Worm (Caenorhabditis elegans) whole organism, L4/young adult: ENCODE data around the gene gmeb-2.

Source experiments
- W03F9.2 ChIP-seq: fragments of 150-350 bp; optimal IDR thresholded peaks from 2 replicates; lab custom pipeline; 2014; ENCODE audit warnings: missing biosample characterization, missing genetic modification characterization
- dao-5 ChIP-seq: sonication (generic microtip); optimal IDR thresholded peaks from 2 replicates; lab custom pipeline; 2016; ENCODE audit warnings: missing genotype, missing genetic modification characterization, moderate library complexity, missing compliant biosample characterization
- him-1 ChIP-seq: sonication (generic microtip); optimal IDR thresholded peaks from 2 replicates; lab custom pipeline; 2016; ENCODE audit warnings: missing genotype, missing genetic modification reagents, missing genetic modification characterization, missing compliant biosample characterization

gmeb-2 gene

DNA sequence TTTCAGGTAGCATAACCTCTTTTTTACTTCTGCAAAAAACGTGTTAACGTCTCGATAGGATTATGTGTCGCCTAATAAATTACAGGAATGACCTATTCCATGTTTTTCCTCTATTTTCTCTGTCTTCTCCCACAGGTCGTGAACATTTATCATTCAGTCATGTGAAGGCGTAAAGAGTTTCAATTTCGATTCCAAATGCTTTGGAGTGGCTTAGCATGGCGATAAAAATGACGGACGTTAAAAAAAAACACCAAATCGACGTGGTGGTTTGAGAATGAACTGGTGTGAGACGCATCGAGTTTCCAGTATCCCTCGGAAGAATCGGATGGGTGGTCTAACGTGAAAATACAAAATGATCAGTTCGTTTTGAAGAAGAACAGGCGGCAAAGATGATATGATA lies 9.3 kb upstream of the gmeb-2 start:
- TF ChIP-seq dao-5: no peak
- TF ChIP-seq him-1 (tag; lab: Kevin White, UChicago): no peak
- no peak for TF ChIP-seq W03F9.2 (tag; lab: Kevin White, UChicago)

DNA sequence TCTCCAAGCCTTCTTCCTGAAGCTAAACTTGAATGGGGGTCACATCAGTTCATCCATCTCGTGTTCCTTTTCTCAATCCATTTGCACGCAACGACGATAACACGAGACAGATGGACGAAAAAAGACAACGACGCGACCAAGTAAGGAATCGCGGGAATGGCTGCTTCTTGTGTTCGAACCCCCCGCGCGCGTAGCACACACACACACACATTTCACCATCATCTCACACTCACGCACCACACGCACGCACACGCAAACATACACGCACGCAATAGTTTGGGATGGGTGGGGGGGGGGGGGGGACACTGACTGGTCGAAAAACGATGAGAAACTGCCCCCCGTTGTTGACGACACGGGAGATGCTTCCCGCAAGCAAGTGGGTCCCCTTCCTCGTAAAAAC lies 1.9 kb upstream of the gmeb-2 start:
- TF ChIP-seq him-1 (tag; lab: Kevin White, UChicago): no peak
- no peak for TF ChIP-seq W03F9.2 (tag; lab: Kevin White, UChicago)
- no peak for TF ChIP-seq dao-5

ce11 chrX:15881027-15881426 lies 2.1 kb downstream of the gmeb-2 start:
- TF ChIP-seq dao-5 (no peak), W03F9.2 (tag; lab: Kevin White, UChicago) (no peak), him-1 (tag; lab: Kevin White, UChicago) (no peak)

DNA sequence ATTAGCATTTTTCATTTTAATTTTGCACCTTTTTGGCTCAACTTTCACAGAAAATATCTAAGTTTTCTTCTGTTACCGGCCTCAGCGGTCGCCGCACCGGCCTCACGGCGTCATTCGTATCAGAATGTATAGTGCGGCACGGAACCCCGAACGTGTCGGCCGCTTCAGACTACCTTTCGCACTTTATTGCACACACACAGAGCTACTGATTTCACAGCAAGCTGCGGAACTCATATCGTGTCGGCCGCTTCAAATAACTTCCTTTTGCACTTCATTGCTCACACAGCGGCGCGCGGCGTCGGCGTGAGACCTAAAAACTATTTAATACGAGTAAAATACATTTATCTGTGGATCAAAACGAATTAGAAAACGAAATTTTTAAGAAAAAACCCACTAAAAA lies 5.6 kb downstream of the gmeb-2 start:
- no peak for TF ChIP-seq him-1 (tag; lab: Kevin White, UChicago)

ce11 chrX:15887495-15887894 lies 8.6 kb downstream of the gmeb-2 start, which contains the start of gene F53H4.3:
TSS of gene F53H4.3 (minus strand) at chrX:15887595.
- TF ChIP-seq him-1 (tag; lab: Kevin White, UChicago) (no peak), W03F9.2 (tag; lab: Kevin White, UChicago) (no peak), dao-5 (no peak)

DNA sequence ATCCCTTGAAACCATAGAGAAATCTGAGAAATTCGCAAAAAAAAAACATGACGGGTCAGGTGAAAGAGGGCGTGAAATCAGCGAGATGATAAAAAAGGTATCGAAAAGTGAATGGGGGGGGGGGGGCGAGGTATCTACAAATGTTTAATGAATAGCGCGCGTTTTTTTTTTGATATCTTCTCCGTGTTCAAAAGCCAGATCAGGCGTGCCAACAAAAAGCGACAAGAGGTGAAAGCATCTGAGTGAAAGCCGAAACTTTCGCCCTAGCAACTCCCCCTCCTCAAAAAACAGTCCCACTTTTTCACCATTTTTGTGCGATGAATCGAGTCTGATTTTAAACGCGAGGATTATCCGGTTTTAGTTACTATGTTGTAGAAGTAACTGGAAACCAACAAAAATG lies 9.1 kb downstream of the gmeb-2 start:
- TF ChIP-seq W03F9.2 (tag; lab: Kevin White, UChicago) (no peak), him-1 (tag; lab: Kevin White, UChicago) (no peak), dao-5 (no peak)

DNA sequence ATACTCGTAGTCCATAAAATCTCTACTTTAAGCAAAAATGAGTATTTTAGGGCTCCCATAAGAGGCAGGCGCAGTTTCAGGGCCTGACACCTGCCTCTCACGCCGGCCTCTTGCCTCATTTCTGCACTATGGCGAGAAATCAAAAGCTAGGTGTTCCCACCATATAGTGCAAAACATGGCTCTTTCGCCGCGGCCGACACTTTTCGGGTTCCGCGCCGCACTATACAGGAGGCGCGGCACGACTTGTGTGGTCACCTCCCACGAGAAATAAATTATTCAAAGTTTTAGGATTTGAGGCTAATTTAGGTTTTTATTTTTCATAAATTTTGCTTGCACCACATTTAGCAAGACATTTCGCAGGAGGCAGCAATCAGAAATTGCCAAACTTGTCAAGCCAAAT lies 13.6 kb downstream of the gmeb-2 start:
- TF ChIP-seq dao-5 (no peak), him-1 (tag; lab: Kevin White, UChicago) (no peak), W03F9.2 (tag; lab: Kevin White, UChicago) (no peak)

ce11 chrX:15901214-15901613 lies 22.3 kb downstream of the gmeb-2 start:
- no peak for TF ChIP-seq dao-5
- no peak for TF ChIP-seq W03F9.2 (tag; lab: Kevin White, UChicago)
- TF ChIP-seq him-1 (tag; lab: Kevin White, UChicago): no peak

DNA sequence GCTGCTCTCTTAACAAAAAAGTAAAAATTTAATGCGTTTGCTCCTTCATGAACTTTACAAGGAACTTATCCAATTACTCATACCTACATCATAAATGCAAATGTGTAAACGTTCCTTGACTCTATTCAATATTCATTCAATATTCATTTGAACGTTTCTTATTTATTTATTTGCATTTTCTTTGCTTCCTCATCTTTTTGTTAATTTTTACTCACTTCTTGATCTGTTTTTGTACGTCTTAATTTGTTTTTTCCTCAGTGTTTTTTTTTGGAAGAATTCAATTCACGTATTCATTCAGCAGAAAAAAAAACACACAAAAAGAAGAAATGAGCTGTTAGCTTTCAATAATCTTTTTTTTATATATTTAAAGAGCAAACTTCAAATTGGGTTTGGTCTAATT lies 23.9 kb downstream of the gmeb-2 start:
- TF ChIP-seq W03F9.2 (tag; lab: Kevin White, UChicago) (no peak), dao-5 (no peak), him-1 (tag; lab: Kevin White, UChicago) (no peak)

ce11 chrX:15910328-15910727 lies 31.4 kb downstream of the gmeb-2 start, which contains the start of gene npr-33:
TSS of gene npr-33 (plus strand) at chrX:15910628.
- no peak for TF ChIP-seq W03F9.2 (tag; lab: Kevin White, UChicago)
- TF ChIP-seq dao-5: no peak
- TF ChIP-seq him-1 (tag; lab: Kevin White, UChicago): no peak

- TF ChIP-seq dao-5: no peak
- TF ChIP-seq W03F9.2 (tag; lab: Kevin White, UChicago): no peak
- no peak for TF ChIP-seq him-1 (tag; lab: Kevin White, UChicago)
Observed at ce11 chrX:15912841-15913240, 34.0 kb downstream of the gmeb-2 start.

- TF ChIP-seq W03F9.2 (tag; lab: Kevin White, UChicago): no peak
- TF ChIP-seq dao-5: no peak
- TF ChIP-seq him-1 (tag; lab: Kevin White, UChicago): no peak
Observed at ce11 chrX:15915774-15916173, 36.9 kb downstream of the gmeb-2 start.

ce11 chrX:15917000-15917399 lies 38.1 kb downstream of the gmeb-2 start, which contains the start of the genes F31B9.4 and F31B9.2:
TSS of gene F31B9.4 (minus strand) at chrX:15917100.
TSS of gene F31B9.2 (plus strand) at chrX:15917367.
- TF ChIP-seq dao-5: no peak
- TF ChIP-seq W03F9.2 (tag; lab: Kevin White, UChicago): no peak
- no peak for TF ChIP-seq him-1 (tag; lab: Kevin White, UChicago)

- TF ChIP-seq W03F9.2 (tag; lab: Kevin White, UChicago) (no peak), him-1 (tag; lab: Kevin White, UChicago) (no peak), dao-5 (no peak)
Observed at ce11 chrX:15919372-15919771, 40.5 kb downstream of the gmeb-2 start, which contains the start of gene F31B9.7. TSS of gene F31B9.7 (plus strand) at chrX:15919672.

- TF ChIP-seq dao-5: no peak
- no peak for TF ChIP-seq W03F9.2 (tag; lab: Kevin White, UChicago)
- no peak for TF ChIP-seq him-1 (tag; lab: Kevin White, UChicago)
Observed at ce11 chrX:15923440-15923839, 44.6 kb downstream of the gmeb-2 start, which contains the start of gene F31B9.3. TSS of gene F31B9.3 (plus strand) at chrX:15923740.
